Worm (Caenorhabditis elegans) whole organism, L2 larva: ENCODE data around the gene pgp-3.

Source experiments
- ZK546.5 ChIP-seq: sonication (generic microtip); optimal IDR thresholded peaks from 2 replicates; lab custom pipeline; 2017; ENCODE audit warnings: missing biosample characterization, missing genetic modification characterization
- blmp-1 ChIP-seq: sonication (generic microtip); optimal IDR thresholded peaks from 2 replicates; lab custom pipeline; 2017; ENCODE audit warnings: missing genetic modification characterization, mild to moderate bottlenecking, missing compliant biosample characterization, antibody characterized with exemption, moderate library complexity; ENCODE audit not compliant: insufficient read depth
- ceh-82 ChIP-seq: fragments of 150-350 bp; optimal IDR thresholded peaks from 2 replicates; lab custom pipeline; 2014; ENCODE audit warnings: missing biosample characterization, missing genetic modification characterization
- lin-13 ChIP-seq: fragments of 150-350 bp; optimal IDR thresholded peaks from 2 replicates; lab custom pipeline; 2014; ENCODE audit warnings: missing biosample characterization, missing genetic modification reagents, missing genetic modification characterization
- mdl-1 ChIP-seq, 2 experiments: fragments of 150-350 bp in 1 of 2; sonication (generic microtip) in 1 of 2; optimal IDR thresholded peaks; 2 replicates each; lab custom pipeline; 2017; ENCODE audit warnings: missing biosample characterization in 2 of 2, missing genetic modification characterization in 2 of 2
- nhr-12 ChIP-seq: fragments of 150-350 bp; optimal IDR thresholded peaks from 2 replicates; lab custom pipeline; 2014; ENCODE audit warnings: missing biosample characterization, missing genetic modification characterization
- skn-1 ChIP-seq: sonication (generic microtip); optimal IDR thresholded peaks from 2 replicates; lab custom pipeline; 2017; ENCODE audit warnings: missing biosample characterization, missing genetic modification characterization
- unc-39 ChIP-seq: fragments of 150-350 bp; optimal IDR thresholded peaks from 2 replicates; lab custom pipeline; 2014; ENCODE audit warnings: missing biosample characterization, missing genetic modification characterization
- unc-62 ChIP-seq: fragments of 150-350 bp; optimal IDR thresholded peaks from 2 replicates; lab custom pipeline; 2014; ENCODE audit warnings: missing biosample characterization, missing genetic modification reagents, missing genetic modification characterization

ce11 chrX:11315392-11315791 lies 36.6 kb upstream of the pgp-3 start, which contains the start of gene F08G12.11:
- TF ChIP-seq skn-1 (no peak), mdl-1 (tag; optimal IDR thresholded peaks at IDR 0.05; lab: Kevin White, UChicago) (no peak), nhr-12 (tag; lab: Kevin White, UChicago) (no peak), blmp-1 (tag; lab: Kevin White, UChicago) (no peak), unc-62 (no peak), ZK546.5 (tag; lab: Kevin White, UChicago) (no peak), unc-39 (tag; lab: Kevin White, UChicago) (no peak), lin-13 (GFP tag; lab: Kevin White, UChicago) (no peak), ceh-82 (tag; lab: Kevin White, UChicago) (no peak)
